Fruit fly (Drosophila melanogaster) S2 (cell line): ENCODE measurements around the gene CG15387.

Experiments used
- CG8478 ChIP-seq: fragments of >200 bp; optimal IDR thresholded peaks from 2 replicates; lab custom pipeline; 2018
- CTCF ChIP-seq, 2 experiments: fragments of >200 bp; optimal IDR thresholded peaks; 2 replicates each; lab custom pipeline; 2018

dm6 chr2L:2252241-2252640 is 26.1 kb upstream of the CG15387 start, which contains the start of gene CG17239:
- no peak for TF ChIP-seq CG8478 (lab: Kevin White, UChicago)
- TF ChIP-seq CTCF (optimal IDR thresholded peaks at IDR 0.05; lab: Kevin White, UChicago): no peak
